Fruit fly (Drosophila melanogaster): ENCODE measurements around the gene CG5199.

CG5199 gene

DNA sequence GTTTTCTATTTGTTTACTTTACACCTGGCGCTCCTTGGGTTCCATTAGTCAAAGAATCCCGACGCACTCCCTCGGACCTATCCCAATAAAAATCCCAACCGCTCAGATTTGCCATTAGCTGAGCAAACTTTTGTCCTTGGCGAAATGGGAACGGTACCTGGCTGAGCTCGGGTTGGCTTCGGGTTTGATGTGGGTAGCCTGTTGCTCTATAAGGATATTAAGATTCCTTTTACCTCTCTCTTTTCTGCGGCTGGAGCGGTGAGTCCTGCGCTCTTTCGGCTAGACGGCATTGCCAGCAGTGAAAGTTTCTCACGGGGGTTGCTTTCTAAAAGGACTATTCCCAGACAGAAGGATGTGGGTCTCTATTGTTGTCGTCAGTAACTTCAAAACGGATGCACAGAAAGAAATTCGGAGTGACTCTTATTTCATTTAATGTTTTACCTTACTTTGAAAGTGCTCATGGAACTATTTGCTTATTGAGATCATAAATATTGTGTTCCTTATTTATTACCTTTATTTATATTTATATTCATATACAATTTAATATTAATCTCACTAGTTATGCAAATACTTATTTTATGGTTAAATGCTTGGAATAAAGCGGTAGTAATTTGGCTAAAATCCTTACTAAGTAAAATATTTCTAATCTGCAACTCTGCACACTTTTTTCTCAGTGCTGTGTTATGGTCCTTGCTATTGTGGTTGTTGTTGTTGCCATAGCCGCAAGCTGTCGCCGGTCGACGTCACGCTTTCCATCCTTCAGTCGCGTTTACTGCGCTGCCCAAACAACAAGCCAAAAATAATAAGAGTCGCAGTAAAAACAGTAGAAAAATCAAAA, 10.8 kb downstream of the CG5199 start, which contains the start of gene CG5910 (continued):
- TF ChIP-seq CG13123 (GFP tag; optimal IDR thresholded peaks at IDR 0.05) = peak; percentile 76
- TF ChIP-seq CG7928 (GFP tag; optimal IDR thresholded peaks at IDR 0.05) = peak; percentile 58
- TF ChIP-seq sug (tag; optimal IDR thresholded peaks at IDR 0.05) = peak; percentile 84
- peak; percentile 72 for TF ChIP-seq wdn (GFP tag; IDR thresholded peaks at IDR 0.05)
- peak; percentile 95 for TF ChIP-seq CG8924 (tag; optimal IDR thresholded peaks at IDR 0.05)
- peak; percentile 36; the same call in 1 of the 2 replicates for TF ChIP-seq toy (GFP tag; IDR thresholded peaks at IDR 0.05)
- TF ChIP-seq chn (GFP tag; optimal IDR thresholded peaks at IDR 0.05) = no peak
- TF ChIP-seq Poxn (GFP tag; IDR thresholded peaks at IDR 0.05) = 0 out of 2 replicates have a peak, but pooled peaks have one; percentile 18
- peak; percentile 37; the same call in 1 of the 2 replicates for TF ChIP-seq E2f2 (GFP tag; IDR thresholded peaks at IDR 0.05)
- TF ChIP-seq tap (tag; optimal IDR thresholded peaks at IDR 0.05) = peak; percentile 85
- TF ChIP-seq CG12391 (tag; optimal IDR thresholded peaks at IDR 0.05) = peak; percentile 94
- TF ChIP-seq jing (GFP tag; optimal IDR thresholded peaks at IDR 0.05) = peak; percentile 70
- no peak for TF ChIP-seq Neu2 (GFP tag; optimal IDR thresholded peaks at IDR 0.05; ENCODE audit: borderline replicate concordance)
- TF ChIP-seq CG8281 (tag; optimal IDR thresholded peaks at IDR 0.05) = peak; percentile 67
- peak; percentile 95 for TF ChIP-seq CG31441 (GFP tag; IDR thresholded peaks at IDR 0.05)
- TF ChIP-seq pfk (GFP tag; optimal IDR thresholded peaks at IDR 0.05) = no peak
- TF ChIP-seq ind (GFP tag; optimal IDR thresholded peaks at IDR 0.05) = peak; percentile 88
- TF ChIP-seq dpn (GFP tag; optimal IDR thresholded peaks at IDR 0.05) = peak; percentile 46 to 85
- no peak for TF ChIP-seq ab (GFP tag; optimal IDR thresholded peaks at IDR 0.05)
- no peak for TF ChIP-seq bigmax (GFP tag; optimal IDR thresholded peaks at IDR 0.05)
- peak; percentile 84 for TF ChIP-seq NfI (GFP tag; optimal IDR thresholded peaks at IDR 0.05)
- no peak for TF ChIP-seq tio (GFP tag; optimal IDR thresholded peaks at IDR 0.05)
- TF ChIP-seq zfh1 (GFP tag; IDR thresholded peaks at IDR 0.05) = peak; percentile 70
- peak; percentile 79 for TF ChIP-seq CG12155 (GFP tag; optimal IDR thresholded peaks at IDR 0.05)
- TF ChIP-seq Ravus (GFP tag; IDR thresholded peaks at IDR 0.05) = peak; percentile 26; the same call in 1 of the 2 replicates
- peak; percentile 89 for TF ChIP-seq Abd-B (GFP tag; optimal IDR thresholded peaks at IDR 0.05)
- TF ChIP-seq yki (optimal IDR thresholded peaks at IDR 0.05) = no peak
- peak; percentile 94 for TF ChIP-seq CG17829 (tag; optimal IDR thresholded peaks at IDR 0.05)
- peak; percentile 79 for TF ChIP-seq CG15011 (GFP tag; optimal IDR thresholded peaks at IDR 0.05)
- no peak for TF ChIP-seq maf-S (GFP tag; optimal IDR thresholded peaks at IDR 0.05)
- TF ChIP-seq CG7839 (tag; optimal IDR thresholded peaks at IDR 0.05) = peak; percentile 95
- peak; percentile 91 for TF ChIP-seq CG13296 (GFP tag; optimal IDR thresholded peaks at IDR 0.05)
- TF ChIP-seq CG18764 (GFP tag; optimal IDR thresholded peaks at IDR 0.05) = peak; percentile 63
- TF ChIP-seq Kr (GFP tag; optimal IDR thresholded peaks at IDR 0.05) = no peak
- TF ChIP-seq CG30403 (GFP tag; optimal IDR thresholded peaks at IDR 0.05) = peak; percentile 89
- TF ChIP-seq HLH54F (GFP tag; optimal IDR thresholded peaks at IDR 0.05) = peak; percentile 21
- peak; percentile 16 for TF ChIP-seq tup (GFP tag; optimal IDR thresholded peaks at IDR 0.05)
- TF ChIP-seq CG14965 (GFP tag; optimal IDR thresholded peaks at IDR 0.05; ENCODE audit: borderline replicate concordance) = no peak
- no peak for TF ChIP-seq pum (GFP tag; optimal IDR thresholded peaks at IDR 0.05)
- peak; percentile 63 for TF ChIP-seq exex (tag; optimal IDR thresholded peaks at IDR 0.05)
- peak; percentile 96 for TF ChIP-seq gem (tag; optimal IDR thresholded peaks at IDR 0.05)
- TF ChIP-seq BEAF-32 (GFP tag; optimal IDR thresholded peaks at IDR 0.05) = no peak
- TF ChIP-seq lilli (GFP tag; optimal IDR thresholded peaks at IDR 0.05) = peak; percentile 63
- TF ChIP-seq CG2875 (GFP tag; optimal IDR thresholded peaks at IDR 0.05) = peak; percentile 78
- TF ChIP-seq NK7.1 (GFP tag; optimal IDR thresholded peaks at IDR 0.05) = no peak
- no peak for TF ChIP-seq CG7745 (tag; optimal IDR thresholded peaks at IDR 0.05)
- peak; percentile 76 for TF ChIP-seq CG15514 (GFP tag; optimal IDR thresholded peaks at IDR 0.05)
- no peak for TF ChIP-seq lov (optimal IDR thresholded peaks at IDR 0.05)
- no peak for TF ChIP-seq lov (GFP tag; IDR thresholded peaks at IDR 0.05)
